Fruit fly (Drosophila melanogaster): ENCODE data around the gene Rm62.

- TF ChIP-seq OdsH (GFP tag; optimal IDR thresholded peaks at IDR 0.05) (no peak), Sox102F (GFP tag; optimal IDR thresholded peaks at IDR 0.05) (no peak), fd59A (GFP tag; optimal IDR thresholded peaks at IDR 0.05) (no peak), CG15336 (GFP tag; IDR thresholded peaks at IDR 0.05) (no peak), Eip93F (GFP tag; optimal IDR thresholded peaks at IDR 0.05) (no peak), CG11902 (GFP tag; optimal IDR thresholded peaks at IDR 0.05) (no peak), CG11294 (GFP tag; IDR thresholded peaks at IDR 0.05) (no peak), CG11762 (GFP tag; optimal IDR thresholded peaks at IDR 0.05; ENCODE audit: insufficient read depth) (no peak), ss (GFP tag; optimal IDR thresholded peaks at IDR 0.05) (no peak), Ets96B (tag; optimal IDR thresholded peaks at IDR 0.05) (no peak), CG9139 (GFP tag; optimal IDR thresholded peaks at IDR 0.05) (no peak)
These were observed 14.5 kb downstream of the Rm62 start for dm6 chr3R:5993857-5994256.
